Fruit fly (Drosophila melanogaster): Measurements from ENCODE around the gene Anp.

- no peak for TF ChIP-seq knrl (GFP tag; IDR thresholded peaks at IDR 0.05; ENCODE audit: partially characterized antibody)
- TF ChIP-seq NC2α (GFP tag; optimal IDR thresholded peaks at IDR 0.05), result no peak
Measured at dm6 chr3R:30193826-30194225, 15.9 kb upstream of the Anp start.
